Fruit fly (Drosophila melanogaster): ENCODE measurements around the gene pn.

pn gene

DNA sequence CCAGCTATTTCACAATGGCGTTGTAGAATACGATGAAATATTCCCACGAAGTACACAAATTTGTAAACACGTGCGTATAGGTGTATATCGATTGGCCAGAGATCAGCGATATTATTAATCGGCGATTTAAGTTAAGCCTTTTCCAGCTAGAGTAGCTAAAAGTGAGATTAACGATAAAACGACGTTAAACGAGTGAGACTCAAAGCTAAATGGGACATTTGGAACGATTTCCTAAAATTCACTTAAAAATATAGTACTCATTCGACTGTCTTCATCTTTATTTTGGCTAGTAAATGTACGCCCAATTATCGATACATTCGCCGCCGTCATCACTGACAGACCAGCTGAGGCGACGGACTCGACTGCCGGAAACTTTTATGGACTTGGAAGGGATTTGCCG is 3.6 kb downstream of the pn start, which contains the start of the genes Nmd3 and CG17776 (continued):
- TF ChIP-seq sna (GFP tag; IDR thresholded peaks at IDR 0.05; ENCODE audit: partially characterized antibody) (peak; percentile 77), sens (GFP tag) (peak; percentile 50), btn (GFP tag; optimal IDR thresholded peaks at IDR 0.05) (no peak), CG10959 (GFP tag; IDR thresholded peaks at IDR 0.05) (no peak), gfzf (GFP tag; optimal IDR thresholded peaks at IDR 0.05) (peak; percentile 6), grau (tag; optimal IDR thresholded peaks at IDR 0.05) (peak; percentile 17), Mrtf (GFP tag; IDR thresholded peaks at IDR 0.05) (no peak), CG6813 (GFP tag; optimal IDR thresholded peaks at IDR 0.05) (no peak), Poxn (GFP tag; IDR thresholded peaks at IDR 0.05) (no peak), tna (GFP tag; IDR thresholded peaks at IDR 0.05; ENCODE audit: partially characterized antibody) (peak; percentile 70), Atf3 (GFP tag; optimal IDR thresholded peaks at IDR 0.05) (no peak), hbn (GFP tag; IDR thresholded peaks at IDR 0.05; ENCODE audit: partially characterized antibody) (peak; percentile 63), Tbp (GFP tag; optimal IDR thresholded peaks at IDR 0.05) (peak; percentile 30), tll (GFP tag; optimal IDR thresholded peaks at IDR 0.05) (no peak), Bgb (GFP tag; IDR thresholded peaks at IDR 0.05; ENCODE audit: partially characterized antibody) (peak; percentile 61), CG11247 (GFP tag; IDR thresholded peaks at IDR 0.05) (no peak), CG18262 (tag; optimal IDR thresholded peaks at IDR 0.05) (peak; percentile 7), mirr (GFP tag; optimal IDR thresholded peaks at IDR 0.05) (no peak), D19B (GFP tag; optimal IDR thresholded peaks at IDR 0.05) (no peak)

dm6 chrX:2186555-2186954 is 5.5 kb downstream of the pn start, which contains the start of gene CG17777:
Gene CG17777 (plus strand): TSS chrX:2186855.
- no peak for TF ChIP-seq CG9817 (tag; optimal IDR thresholded peaks at IDR 0.05)
- TF ChIP-seq cg (GFP tag; optimal IDR thresholded peaks at IDR 0.05) = no peak
- TF ChIP-seq CG8281 (tag; optimal IDR thresholded peaks at IDR 0.05) = peak; percentile 59
- no peak for TF ChIP-seq Trl (optimal IDR thresholded peaks at IDR 0.05)
- TF ChIP-seq Trl (GFP tag; optimal IDR thresholded peaks at IDR 0.05) = no peak
- TF ChIP-seq CG30403 (GFP tag; optimal IDR thresholded peaks at IDR 0.05) = no peak

DNA sequence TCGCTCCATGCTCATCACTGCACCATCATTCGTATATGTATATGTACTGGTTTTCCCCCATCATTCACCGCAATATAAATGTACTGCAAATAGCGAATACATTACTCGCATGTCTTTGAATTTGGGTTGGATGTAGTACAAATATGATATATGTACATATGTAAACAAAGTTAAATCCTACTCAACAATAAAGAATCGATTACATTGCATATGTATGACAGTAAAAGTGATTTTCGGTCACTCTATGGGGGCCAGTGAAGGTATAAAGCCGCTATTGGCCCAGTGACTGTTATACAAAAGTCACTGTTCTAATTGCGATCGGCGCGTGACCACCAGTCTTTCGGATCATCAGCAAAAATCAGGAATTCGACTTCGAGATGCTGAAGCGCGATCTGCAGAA is 6.5 kb downstream of the pn start, which contains the start of gene CG3457:
CG3457 (plus strand) TSS at position 301 of the 400 bp plus-strand sequence.
- TF ChIP-seq Mrtf (GFP tag; IDR thresholded peaks at IDR 0.05) (no peak), CG3995 (GFP tag; optimal IDR thresholded peaks at IDR 0.05) (peak; percentile 89)

DNA sequence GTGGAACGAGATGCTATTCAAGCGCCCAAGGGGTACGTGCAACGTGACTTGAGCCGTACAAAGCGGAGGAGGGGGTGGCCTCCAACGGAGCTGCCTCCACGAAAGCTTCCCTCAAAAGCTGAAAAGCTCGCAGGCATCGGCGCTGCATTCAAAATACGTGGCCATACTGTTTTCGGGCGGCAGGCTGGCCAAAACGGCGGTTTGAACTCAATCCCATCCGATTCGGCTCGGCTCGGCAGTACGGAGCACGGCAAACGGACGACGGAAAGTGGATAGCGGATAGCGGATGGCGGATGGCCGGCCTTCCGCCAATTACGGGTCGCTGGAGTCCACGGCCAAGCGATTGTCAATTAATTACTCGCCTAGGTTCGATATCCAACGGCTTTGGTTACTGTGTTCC is 7.9 kb downstream of the pn start, which contains the start of gene Mct1:
Mct1 (plus strand) TSS at position 301 of the 400 bp plus-strand sequence.
- no peak for TF ChIP-seq Eip74EF (GFP tag; optimal IDR thresholded peaks at IDR 0.05)
- no peak for TF ChIP-seq CG1602 (GFP tag; optimal IDR thresholded peaks at IDR 0.05)
- TF ChIP-seq Taf1 (GFP tag; IDR thresholded peaks at IDR 0.05) = no peak
- TF ChIP-seq Nf-YC (tag; optimal IDR thresholded peaks at IDR 0.05) = no peak
- no peak for TF ChIP-seq br (optimal IDR thresholded peaks at IDR 0.05)
- no peak for TF ChIP-seq scrt (GFP tag; optimal IDR thresholded peaks at IDR 0.05)
- no peak for TF ChIP-seq bab2 (GFP tag; optimal IDR thresholded peaks at IDR 0.05)
- TF ChIP-seq Aef1 (GFP tag; IDR thresholded peaks at IDR 0.05) = no peak
- no peak for TF ChIP-seq dysf (GFP tag; IDR thresholded peaks at IDR 0.05)
- no peak for TF ChIP-seq NFAT (GFP tag; IDR thresholded peaks at IDR 0.05)
- no peak for TF ChIP-seq ac (GFP tag; optimal IDR thresholded peaks at IDR 0.05)
- TF ChIP-seq ken (GFP tag; IDR thresholded peaks at IDR 0.05) = no peak
- no peak for TF ChIP-seq CG12942 (GFP tag; optimal IDR thresholded peaks at IDR 0.05)
- TF ChIP-seq CG17612 (GFP tag; IDR thresholded peaks at IDR 0.05) = no peak
- no peak for TF ChIP-seq CG10274 (GFP tag; optimal IDR thresholded peaks at IDR 0.05)
- TF ChIP-seq CG11247 (GFP tag; IDR thresholded peaks at IDR 0.05) = no peak
- no peak for TF ChIP-seq Ssrp (tag; optimal IDR thresholded peaks at IDR 0.05)
